Fruit fly (Drosophila melanogaster): ENCODE measurements around the gene gny.

The gny gene

DNA sequence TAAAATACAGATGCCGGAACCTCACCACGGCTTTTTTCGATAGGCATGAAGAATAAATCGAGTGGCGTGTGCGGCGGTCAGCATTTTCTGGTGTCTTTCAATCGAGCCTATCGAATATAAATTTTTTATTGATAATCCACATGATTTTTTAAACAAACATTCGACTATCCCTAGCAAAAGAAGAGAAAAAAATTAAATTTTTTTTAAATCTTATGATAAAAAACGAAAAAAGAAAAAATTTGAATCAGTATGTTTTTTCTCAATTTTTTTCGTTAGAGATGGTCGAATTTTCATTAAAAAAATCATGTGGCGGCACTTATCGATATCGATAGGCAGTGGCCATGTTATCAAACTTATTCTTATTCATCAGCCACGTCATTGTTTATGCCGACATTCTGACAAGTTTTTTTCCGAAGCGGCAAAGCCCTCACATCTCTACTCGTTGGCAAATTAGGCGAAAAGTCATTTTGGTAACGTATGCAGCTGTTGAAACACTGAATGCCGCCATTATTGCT is 46.7 kb downstream of the gny start, which contains the start of the genes SmB and KdelR (continued):
- no peak for TF ChIP-seq CG15479 (GFP tag; optimal IDR thresholded peaks at IDR 0.05)
- TF ChIP-seq Med (GFP tag): peak; percentile 83
- no peak for TF ChIP-seq ranshi (GFP tag; IDR thresholded peaks at IDR 0.05)
- TF ChIP-seq Bdp1 (GFP tag; optimal IDR thresholded peaks at IDR 0.05): no peak
- TF ChIP-seq CG16813 (GFP tag; IDR thresholded peaks at IDR 0.05; ENCODE audit: partially characterized antibody): peak; percentile 82
- TF ChIP-seq ato (GFP tag; IDR thresholded peaks at IDR 0.05; ENCODE audit: partially characterized antibody): peak; percentile 68
- no peak for TF ChIP-seq bigmax (GFP tag; optimal IDR thresholded peaks at IDR 0.05)
- TF ChIP-seq CG2889 (GFP tag; IDR thresholded peaks at IDR 0.05): no peak
- peak; percentile 28; the same call in 1 of the 2 replicates for TF ChIP-seq CG9932 (GFP tag; IDR thresholded peaks at IDR 0.05)
- TF ChIP-seq Dll (GFP tag; IDR thresholded peaks at IDR 0.05; ENCODE audit: partially characterized antibody): peak; percentile 91
- TF ChIP-seq CG31224 (GFP tag; IDR thresholded peaks at IDR 0.05): no peak
- no peak for TF ChIP-seq CG8281 (tag; optimal IDR thresholded peaks at IDR 0.05)
- peak; percentile 61 for TF ChIP-seq lilli (GFP tag; optimal IDR thresholded peaks at IDR 0.05)
- TF ChIP-seq Fer3 (tag; optimal IDR thresholded peaks at IDR 0.05): no peak
- TF ChIP-seq CG7987 (GFP tag; optimal IDR thresholded peaks at IDR 0.05): no peak
- peak; percentile 86 for TF ChIP-seq Scr (GFP tag; IDR thresholded peaks at IDR 0.05; ENCODE audit: partially characterized antibody)
- TF ChIP-seq Taf1 (GFP tag; IDR thresholded peaks at IDR 0.05): no peak
- TF ChIP-seq dm (GFP tag; optimal IDR thresholded peaks at IDR 0.05): peak; percentile 80
- TF ChIP-seq CG10543 (GFP tag; optimal IDR thresholded peaks at IDR 0.05): no peak
- TF ChIP-seq Side (GFP tag; optimal IDR thresholded peaks at IDR 0.05): no peak
- TF ChIP-seq CG17912 (GFP tag; optimal IDR thresholded peaks at IDR 0.05): no peak
- peak; percentile 18 for TF ChIP-seq CG4617 (GFP tag; optimal IDR thresholded peaks at IDR 0.05; ENCODE audit: borderline replicate concordance)
- no peak; the same call in 1 of the 2 replicates for TF ChIP-seq ssp (GFP tag; IDR thresholded peaks at IDR 0.05)
- no peak for TF ChIP-seq NFAT (GFP tag; IDR thresholded peaks at IDR 0.05)
- no peak for TF ChIP-seq Kr (GFP tag; optimal IDR thresholded peaks at IDR 0.05)
- peak; percentile 7 for TF ChIP-seq CG18476 (GFP tag; optimal IDR thresholded peaks at IDR 0.05)
- TF ChIP-seq aop (GFP tag; IDR thresholded peaks at IDR 0.05): no peak
- TF ChIP-seq zen (tag; optimal IDR thresholded peaks at IDR 0.05): peak; percentile 11
- no peak for TF ChIP-seq Antp (GFP tag; optimal IDR thresholded peaks at IDR 0.05)
- peak; percentile 57 for TF ChIP-seq gsb-n (tag; optimal IDR thresholded peaks at IDR 0.05)
- no peak for TF ChIP-seq chn (GFP tag; optimal IDR thresholded peaks at IDR 0.05)
- TF ChIP-seq CG6854 (GFP tag; optimal IDR thresholded peaks at IDR 0.05): no peak
- TF ChIP-seq CG3065 (GFP tag; optimal IDR thresholded peaks at IDR 0.05): no peak
- TF ChIP-seq HLH4C (GFP tag; IDR thresholded peaks at IDR 0.05; ENCODE audit: partially characterized antibody): peak; percentile 96
- TF ChIP-seq Dfd (GFP tag; optimal IDR thresholded peaks at IDR 0.05): no peak
- peak; percentile 65; the same call in 1 of the 2 replicates for TF ChIP-seq inv (GFP tag; IDR thresholded peaks at IDR 0.05; ENCODE audit: partially characterized antibody)
- no peak for TF ChIP-seq Pdp1 (GFP tag; optimal IDR thresholded peaks at IDR 0.05)
- TF ChIP-seq CG17612 (GFP tag; IDR thresholded peaks at IDR 0.05): no peak
- no peak for TF ChIP-seq CG12219 (GFP tag; optimal IDR thresholded peaks at IDR 0.05)
- no peak for TF ChIP-seq CG32767 (GFP tag; IDR thresholded peaks at IDR 0.05)
- TF ChIP-seq Hr3 (GFP tag; optimal IDR thresholded peaks at IDR 0.05): no peak
- TF ChIP-seq CrebB (tag; optimal IDR thresholded peaks at IDR 0.05): peak; percentile 15
- no peak for TF ChIP-seq CG17568 (GFP tag; optimal IDR thresholded peaks at IDR 0.05)
- TF ChIP-seq CG15514 (GFP tag; optimal IDR thresholded peaks at IDR 0.05): peak; percentile 66
- peak; percentile 90 for TF ChIP-seq kay (GFP tag; optimal IDR thresholded peaks at IDR 0.05)
- TF ChIP-seq MTF-1 (GFP tag; optimal IDR thresholded peaks at IDR 0.05; ENCODE audit: borderline replicate concordance): no peak
- peak; percentile 66 for TF ChIP-seq zen2 (GFP tag; IDR thresholded peaks at IDR 0.05; ENCODE audit: partially characterized antibody)
- no peak for TF ChIP-seq pros (GFP tag; optimal IDR thresholded peaks at IDR 0.05)
- TF ChIP-seq HHEX (GFP tag; optimal IDR thresholded peaks at IDR 0.05): no peak
